Fruit fly (Drosophila melanogaster) whole organism, embryonic: ENCODE results near the gene Utx.
A peak's percentile ranks its signal among the peaks of the same experiment; 100 is the strongest.

ENCODE experiments used
- CG10959 ChIP-seq: fragments of 200-800 bp; sonication (Bioruptor generic); IDR thresholded peaks from 2 replicates; pipeline ENCODE4 v1.3.6; 2022; ENCODE audit warnings: missing biosample characterization, missing genetic modification characterization
- CG11456 ChIP-seq: fragments of 200-800 bp; sonication (Bioruptor generic); IDR thresholded peaks from 3 replicates; pipeline ENCODE4 v1.3.6; 2022; ENCODE audit warnings: missing biosample characterization, missing genetic modification characterization
- CG11696 ChIP-seq: fragments of 200-800 bp; sonication (Bioruptor generic); IDR thresholded peaks from 2 replicates; pipeline ENCODE4 v1.3.6; 2022; ENCODE audit warnings: missing biosample characterization, missing genetic modification characterization
- CG13287 ChIP-seq: fragments of 200-800 bp; sonication (Bioruptor generic); IDR thresholded peaks from 2 replicates; pipeline ENCODE4 v1.3.6; 2022; ENCODE audit warnings: missing biosample characterization, missing genetic modification characterization; ENCODE audit not compliant: partially characterized antibody
- CG14710 ChIP-seq: fragments of 200-800 bp; sonication (Bioruptor generic); optimal IDR thresholded peaks from 3 replicates; lab custom pipeline; 2019; ENCODE audit warnings: missing biosample characterization, mild to moderate bottlenecking, missing genetic modification characterization, moderate library complexity
- CG15073 ChIP-seq: fragments of 200-800 bp; sonication (Bioruptor generic); optimal IDR thresholded peaks from 2 replicates; lab custom pipeline; 2016; ENCODE audit warnings: missing biosample characterization, missing genetic modification characterization
- CG15269 ChIP-seq: fragments of 200-800 bp; sonication (Bioruptor generic); optimal IDR thresholded peaks from 2 replicates; lab custom pipeline; 2018; ENCODE audit warnings: missing biosample characterization, mild to moderate bottlenecking, missing genetic modification characterization, moderate library complexity
- CG15514 ChIP-seq: fragments of 200-800 bp; sonication (Bioruptor generic); optimal IDR thresholded peaks from 3 replicates; lab custom pipeline; 2017; ENCODE audit warnings: missing biosample characterization, missing genetic modification characterization, mild to moderate bottlenecking, moderate library complexity, missing genetic modification reagents
- CG1603 ChIP-seq: fragments of 200-800 bp; sonication (Bioruptor generic); optimal IDR thresholded peaks from 2 replicates; lab custom pipeline; 2019; ENCODE audit warnings: missing biosample characterization, mild to moderate bottlenecking, missing genetic modification characterization, moderate library complexity
- CG2875 ChIP-seq: fragments of 200-800 bp; sonication (Bioruptor generic); optimal IDR thresholded peaks from 2 replicates; lab custom pipeline; 2017; ENCODE audit warnings: missing biosample characterization, mild to moderate bottlenecking, missing genetic modification characterization, missing genetic modification reagents
- CG3065 ChIP-seq: fragments of 200-800 bp; sonication (Bioruptor generic); optimal IDR thresholded peaks from 2 replicates; lab custom pipeline; 2016; ENCODE audit warnings: missing biosample characterization, missing genetic modification characterization
- CG31224 ChIP-seq: fragments of 200-800 bp; sonication (Bioruptor generic); IDR thresholded peaks from 2 replicates; pipeline ENCODE4 v1.3.6; 2022; ENCODE audit warnings: missing biosample characterization, missing genetic modification characterization
- CG31388 ChIP-seq: fragments of 200-800 bp; sonication (Bioruptor generic); optimal IDR thresholded peaks from 2 replicates; lab custom pipeline; 2016; ENCODE audit warnings: missing biosample characterization, missing genetic modification characterization
- CG3847 ChIP-seq: fragments of 200-800 bp; sonication (Bioruptor generic); IDR thresholded peaks from 2 replicates; pipeline ENCODE4 v1.3.6; 2022; ENCODE audit warnings: missing biosample characterization, missing genetic modification characterization
- CG3995 ChIP-seq: fragments of 200-800 bp; sonication (Bioruptor generic); optimal IDR thresholded peaks from 3 replicates; lab custom pipeline; 2016; ENCODE audit warnings: missing biosample characterization, missing genetic modification characterization
- CG4328 ChIP-seq: fragments of 200-800 bp; sonication (Bioruptor generic); optimal IDR thresholded peaks from 3 replicates; lab custom pipeline; 2017; ENCODE audit warnings: missing biosample characterization, missing genetic modification reagents, missing genetic modification characterization
- CG4360 ChIP-seq: fragments of 200-800 bp; sonication (Bioruptor generic); IDR thresholded peaks from 2 replicates; pipeline ENCODE4 v1.3.6; 2022; ENCODE audit warnings: missing biosample characterization, missing genetic modification characterization
- CG5180 ChIP-seq: fragments of 200-800 bp; sonication (Bioruptor generic); optimal IDR thresholded peaks from 3 replicates; lab custom pipeline; 2017; ENCODE audit warnings: missing biosample characterization, missing genetic modification characterization, mild to moderate bottlenecking, moderate library complexity, missing genetic modification reagents
- CG6654 ChIP-seq: fragments of 200-800 bp; sonication (Bioruptor generic); optimal IDR thresholded peaks from 2 replicates; lab custom pipeline; 2017; ENCODE audit warnings: missing biosample characterization, mild to moderate bottlenecking, missing genetic modification characterization
- CG6683 ChIP-seq: fragments of 200-800 bp; sonication (Bioruptor generic); optimal IDR thresholded peaks from 2 replicates; lab custom pipeline; 2017; ENCODE audit warnings: missing biosample characterization, mild to moderate bottlenecking, missing genetic modification characterization, missing genetic modification reagents
- CG7786 ChIP-seq: fragments of 200-800 bp; sonication (Bioruptor generic); optimal IDR thresholded peaks from 2 replicates; lab custom pipeline; 2016; ENCODE audit warnings: missing biosample characterization, missing genetic modification characterization
- CG8765 ChIP-seq: fragments of 200-800 bp; sonication (Bioruptor generic); IDR thresholded peaks from 2 replicates; pipeline ENCODE4 v1.3.6; 2022; ENCODE audit warnings: missing biosample characterization, missing genetic modification characterization
- CG9817 ChIP-seq: fragments of 200-800 bp; sonication (Bioruptor generic); optimal IDR thresholded peaks from 2 replicates; lab custom pipeline; 2018; ENCODE audit warnings: missing biosample characterization, mild to moderate bottlenecking, missing genetic modification characterization, moderate library complexity
- Deaf1 ChIP-seq: fragments of 200-800 bp; optimal IDR thresholded peaks from 3 replicates; lab custom pipeline; 2019; ENCODE audit warnings: missing biosample characterization, mild to moderate bottlenecking, missing genetic modification characterization, moderate library complexity
- Dip2 ChIP-seq: fragments of 200-800 bp; sonication (Bioruptor generic); IDR thresholded peaks from 2 replicates; pipeline ENCODE4 v1.3.6; 2022; ENCODE audit warnings: missing biosample characterization, missing genetic modification characterization
- Hey ChIP-seq: fragments of 200-800 bp; sonication (Bioruptor generic); optimal IDR thresholded peaks from 3 replicates; lab custom pipeline; 2018; ENCODE audit warnings: missing biosample characterization, mild to moderate bottlenecking, missing genetic modification characterization
- Side ChIP-seq: fragments of 200-800 bp; sonication (Bioruptor generic); optimal IDR thresholded peaks from 2 replicates; lab custom pipeline; 2016; ENCODE audit warnings: missing biosample characterization, missing genetic modification characterization
- abd-A ChIP-seq: fragments of 200-800 bp; sonication (Bioruptor generic); optimal IDR thresholded peaks from 3 replicates; lab custom pipeline; 2019; ENCODE audit warnings: missing biosample characterization, mild to moderate bottlenecking, missing genetic modification characterization, moderate library complexity
- ase ChIP-seq: fragments of 200-800 bp; sonication (Bioruptor generic); IDR thresholded peaks from 3 replicates; pipeline ENCODE4 v1.3.6; 2022; ENCODE audit warnings: missing biosample characterization, missing genetic modification characterization
- bigmax ChIP-seq: fragments of 200-800 bp; sonication (Bioruptor generic); optimal IDR thresholded peaks from 2 replicates; lab custom pipeline; 2018; ENCODE audit warnings: missing biosample characterization, mild to moderate bottlenecking, missing genetic modification characterization
- br ChIP-seq: fragments of >200 bp; optimal IDR thresholded peaks from 2 replicates; lab custom pipeline; 2017
- cwo ChIP-seq: fragments of 200-800 bp; sonication (Bioruptor generic); optimal IDR thresholded peaks from 3 replicates; lab custom pipeline; 2017; ENCODE audit warnings: missing biosample characterization, missing genetic modification characterization, mild to moderate bottlenecking, moderate library complexity, missing genetic modification reagents
- da ChIP-seq: fragments of 200-800 bp; sonication (Bioruptor generic); optimal IDR thresholded peaks from 2 replicates; lab custom pipeline; 2016; ENCODE audit warnings: missing biosample characterization, missing genetic modification characterization
- fd64A ChIP-seq: fragments of 200-800 bp; sonication (Bioruptor generic); optimal IDR thresholded peaks from 3 replicates; lab custom pipeline; 2018; ENCODE audit warnings: missing biosample characterization, mild to moderate bottlenecking, missing genetic modification characterization
- fd96Cb ChIP-seq: fragments of 200-800 bp; sonication (Bioruptor generic); optimal IDR thresholded peaks from 2 replicates; lab custom pipeline; 2018; ENCODE audit warnings: missing biosample characterization, mild to moderate bottlenecking, missing genetic modification characterization, moderate library complexity
- her ChIP-seq: fragments of 200-800 bp; sonication (Bioruptor generic); optimal IDR thresholded peaks from 2 replicates; lab custom pipeline; 2016; ENCODE audit warnings: missing biosample characterization, missing genetic modification characterization
- kay ChIP-seq: fragments of 200-800 bp; sonication (Bioruptor generic); optimal IDR thresholded peaks from 2 replicates; lab custom pipeline; 2016; ENCODE audit warnings: missing biosample characterization, missing genetic modification characterization
- ken ChIP-seq: fragments of 200-800 bp; sonication (Bioruptor generic); IDR thresholded peaks from 3 replicates; pipeline ENCODE4 v1.3.6; 2022; ENCODE audit warnings: missing biosample characterization, missing genetic modification characterization
- lab ChIP-seq: fragments of 200-800 bp; sonication (Bioruptor generic); optimal IDR thresholded peaks from 3 replicates; lab custom pipeline; 2017; ENCODE audit warnings: missing biosample characterization, missing genetic modification characterization, mild to moderate bottlenecking, moderate library complexity, missing genetic modification reagents
- lmd ChIP-seq: fragments of 200-800 bp; sonication (Bioruptor generic); IDR thresholded peaks from 2 replicates; pipeline ENCODE4 v1.3.6; 2022; ENCODE audit warnings: missing biosample characterization, missing genetic modification characterization
- oc ChIP-seq: fragments of 200-800 bp; sonication (Bioruptor generic); optimal IDR thresholded peaks from 2 replicates; lab custom pipeline; 2018; ENCODE audit warnings: missing biosample characterization, mild to moderate bottlenecking, missing genetic modification characterization, moderate library complexity
- prd ChIP-seq, 3 experiments: fragments of >200 bp in 2 of 3; fragments of 200-800 bp in 1 of 3; sonication (Bioruptor generic) in 1 of 3; optimal IDR thresholded peaks in 2 of 3; IDR thresholded peaks in 1 of 3; 2 replicates in 2 of 3; 3 replicates in 1 of 3; pipeline versions ENCODE4 v1.3.6 to Lab custom; 2017 to 2022; ENCODE audit warnings: missing biosample characterization in 1 of 3, missing genetic modification characterization in 1 of 3
- run ChIP-seq: fragments of 200-800 bp; sonication (Bioruptor generic); optimal IDR thresholded peaks from 3 replicates; lab custom pipeline; 2018; ENCODE audit warnings: missing biosample characterization, mild to moderate bottlenecking, missing genetic modification characterization
- sd ChIP-seq: fragments of 200-800 bp; sonication (Bioruptor generic); optimal IDR thresholded peaks from 3 replicates; lab custom pipeline; 2018; ENCODE audit warnings: missing biosample characterization, mild to moderate bottlenecking, missing genetic modification characterization, moderate library complexity
- slp2 ChIP-seq: fragments of 200-800 bp; sonication (Bioruptor generic); optimal IDR thresholded peaks from 2 replicates; lab custom pipeline; 2016; ENCODE audit warnings: missing biosample characterization, missing genetic modification characterization
- sr ChIP-seq: fragments of 200-800 bp; sonication (Bioruptor generic); IDR thresholded peaks from 3 replicates; pipeline ENCODE4 v1.3.6; 2022; ENCODE audit warnings: missing biosample characterization, missing genetic modification characterization
- tap ChIP-seq: fragments of 200-800 bp; optimal IDR thresholded peaks from 3 replicates; lab custom pipeline; 2019; ENCODE audit warnings: missing biosample characterization, mild to moderate bottlenecking, missing genetic modification characterization, moderate library complexity
- vfl ChIP-seq: fragments of 200-800 bp; sonication (Bioruptor generic); optimal IDR thresholded peaks from 2 replicates; lab custom pipeline; 2016; ENCODE audit warnings: missing biosample characterization, missing genetic modification characterization
- wdn ChIP-seq: fragments of 200-800 bp; sonication (Bioruptor generic); IDR thresholded peaks from 2 replicates; pipeline ENCODE4 v1.3.6; 2022; ENCODE audit warnings: missing biosample characterization, missing genetic modification characterization
- zen ChIP-seq: fragments of 200-800 bp; sonication (Bioruptor generic); optimal IDR thresholded peaks from 3 replicates; lab custom pipeline; 2018; ENCODE audit warnings: missing biosample characterization, mild to moderate bottlenecking, missing genetic modification characterization, moderate library complexity

Gene Utx

DNA sequence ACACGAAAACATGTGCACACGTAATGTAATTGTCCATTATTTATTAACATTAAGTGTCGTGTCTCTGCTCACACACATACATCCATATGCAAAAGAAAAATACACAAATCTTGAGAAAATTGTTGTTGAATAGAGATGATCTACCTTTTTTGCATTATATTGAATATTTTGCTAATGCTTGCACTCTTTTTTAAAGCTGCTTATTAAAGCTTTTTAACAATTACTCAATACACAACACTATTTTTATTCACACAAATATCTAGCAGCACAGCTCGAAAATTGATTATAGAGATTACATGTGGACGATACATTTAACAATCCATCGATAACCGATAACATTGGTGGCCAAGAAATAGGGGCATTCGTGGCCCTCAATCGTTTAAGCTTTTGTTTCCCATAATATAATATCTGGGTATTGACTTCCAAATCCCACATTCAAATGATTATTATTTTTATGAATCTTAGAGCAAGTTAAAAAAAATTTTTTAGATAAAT is 13.5 kb upstream of the Utx start, which contains the start of gene Ufd4 (continued):
- TF ChIP-seq CG3847 = no peak
- no peak for TF ChIP-seq abd-A (tag; lab: Kevin White, UChicago)
- peak; percentile 52; the same call in 1 of the 2 replicates for TF ChIP-seq CG4360 (GFP tag; lab: Robert Waterston, UW)
- no peak for TF ChIP-seq Deaf1 (tag; lab: Kevin White, UChicago)
- TF ChIP-seq CG3065 (GFP tag; lab: Kevin White, UChicago) = no peak
- TF ChIP-seq CG9817 (tag; lab: Kevin White, UChicago) = no peak
- TF ChIP-seq bigmax (GFP tag; lab: Kevin White, UChicago) = no peak
- no peak for TF ChIP-seq CG15269 (tag; lab: Kevin White, UChicago)
- TF ChIP-seq lmd = no peak
- no peak for TF ChIP-seq CG6654 (GFP tag; lab: Kevin White, UChicago)
- no peak for TF ChIP-seq fd64A (GFP tag; lab: Kevin White, UChicago)
- peak; percentile 1 for TF ChIP-seq run (tag; lab: Kevin White, UChicago)
- no peak for TF ChIP-seq oc (tag; lab: Kevin White, UChicago)
- TF ChIP-seq Side = peak; percentile 59
- no peak for TF ChIP-seq sr (GFP tag; lab: Robert Waterston, UW)
- no peak for TF ChIP-seq Dip2 (GFP tag; lab: Robert Waterston, UW)
- TF ChIP-seq ase (GFP tag; lab: Robert Waterston, UW) = no peak
- no peak for TF ChIP-seq Hey (tag; lab: Kevin White, UChicago)
- TF ChIP-seq CG4328 = no peak
- peak; percentile 40 for TF ChIP-seq her (GFP tag; lab: Kevin White, UChicago)
- no peak for TF ChIP-seq lab
- TF ChIP-seq vfl (GFP tag; lab: Kevin White, UChicago) = peak; percentile 46
- TF ChIP-seq fd96Cb (tag; lab: Kevin White, UChicago) = peak; percentile 56
- TF ChIP-seq CG1603 (tag; lab: Kevin White, UChicago) = no peak
- no peak for TF ChIP-seq br (lab: Kevin White, UChicago)
- TF ChIP-seq slp2 = peak; percentile 45
- TF ChIP-seq ken (GFP tag; lab: Robert Waterston, UW) = no peak; the same call in 2 of the 3 replicates
- no peak for TF ChIP-seq zen
- TF ChIP-seq CG2875 (GFP tag; lab: Kevin White, UChicago) = no peak
- peak; percentile 66 for TF ChIP-seq CG14710 (tag; lab: Kevin White, UChicago)
- no peak for TF ChIP-seq CG10959 (GFP tag; lab: Robert Waterston, UW)
- no peak for TF ChIP-seq CG5180 (GFP tag; lab: Kevin White, UChicago)
- peak; percentile 49 for TF ChIP-seq CG3995 (GFP tag; lab: Kevin White, UChicago)
- TF ChIP-seq CG13287 (GFP tag; lab: Robert Waterston, UW) = peak; percentile 60; the same call in 1 of the 2 replicates
- peak; percentile 24 for TF ChIP-seq CG6683 (GFP tag; lab: Kevin White, UChicago)
- no peak for TF ChIP-seq da (GFP tag; lab: Kevin White, UChicago)
- TF ChIP-seq CG7786 (GFP tag; lab: Kevin White, UChicago) = peak; percentile 23
- no peak for TF ChIP-seq cwo (GFP tag; lab: Kevin White, UChicago)
- no peak for TF ChIP-seq CG15073 (GFP tag; lab: Kevin White, UChicago)
- no peak for TF ChIP-seq CG15514 (GFP tag; lab: Kevin White, UChicago)
- TF ChIP-seq CG31224 = no peak
- no peak for TF ChIP-seq CG8765
- TF ChIP-seq CG31388 = peak; percentile 11
- TF ChIP-seq tap = no peak
- TF ChIP-seq prd (optimal IDR thresholded peaks at IDR 0.05; lab: Kevin White, UChicago) = no peak
- TF ChIP-seq prd (GFP tag; IDR thresholded peaks at IDR 0.05; lab: Robert Waterston, UW) = peak; percentile 75; the same call in 2 of the 3 replicates
- no peak for TF ChIP-seq kay (GFP tag; lab: Kevin White, UChicago)
- no peak for TF ChIP-seq CG11456 (GFP tag; lab: Robert Waterston, UW)
- 0 out of 2 replicates have a peak, but pooled peaks have one; percentile 41 for TF ChIP-seq wdn (GFP tag; lab: Robert Waterston, UW)
- TF ChIP-seq sd (tag; lab: Kevin White, UChicago) = no peak
- TF ChIP-seq CG11696 = peak; percentile 40; the same call in 1 of the 2 replicates
